Worm (Caenorhabditis elegans): Measurements from ENCODE around the gene fbxb-41.

DNA sequence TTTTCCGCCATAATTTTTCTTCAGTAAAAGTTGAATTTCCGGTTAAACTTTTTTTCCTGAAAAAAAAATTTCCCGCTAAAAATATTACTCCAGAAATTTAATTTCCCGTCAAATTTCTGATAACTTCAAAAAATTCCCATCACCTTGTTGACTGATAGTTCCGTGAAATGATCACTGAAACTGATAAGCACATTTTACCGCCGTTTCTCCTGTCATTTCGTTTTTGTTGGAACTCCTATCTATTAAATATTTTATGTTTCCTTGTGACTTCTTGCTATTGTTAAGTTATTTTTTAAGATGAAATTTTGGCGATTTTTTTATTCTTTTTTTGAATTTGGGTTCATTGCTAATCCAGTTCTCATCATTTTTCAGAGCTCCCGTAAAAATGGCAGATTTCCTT, 13.5 kb downstream of the fbxb-41 start, which contains the start of gene math-34:
- TF ChIP-seq nhr-71 (tag; optimal IDR thresholded peaks at IDR 0.05), result no peak
- no peak for TF ChIP-seq lin-13 (GFP tag; optimal IDR thresholded peaks at IDR 0.05)
- TF ChIP-seq aly-2 (tag; optimal IDR thresholded peaks at IDR 0.05), result no peak
- TF ChIP-seq nhr-28 (tag; optimal IDR thresholded peaks at IDR 0.05), result no peak
- no peak for TF ChIP-seq dpl-1 (GFP tag; optimal IDR thresholded peaks at IDR 0.05)
- TF ChIP-seq lin-35 (GFP tag; optimal IDR thresholded peaks at IDR 0.05), result no peak
- TF ChIP-seq grh-1 (GFP tag; IDR thresholded peaks at IDR 0.05), result no peak
- TF ChIP-seq unc-62 (GFP tag; optimal IDR thresholded peaks at IDR 0.05), result no peak
- TF ChIP-seq blmp-1 (tag; optimal IDR thresholded peaks at IDR 0.05), result no peak
- no peak for TF ChIP-seq lsy-2 (tag; optimal IDR thresholded peaks at IDR 0.05)
- no peak for TF ChIP-seq ces-1 (GFP tag; optimal IDR thresholded peaks at IDR 0.05)
- TF ChIP-seq nhr-47 (tag; optimal IDR thresholded peaks at IDR 0.05), result no peak
- no peak for TF ChIP-seq snpc-4 (tag; optimal IDR thresholded peaks at IDR 0.05)
- no peak for TF ChIP-seq nhr-11 (tag; optimal IDR thresholded peaks at IDR 0.05)

Measured in whole organism, L1 larva.